Worm (Caenorhabditis elegans): ENCODE measurements around the gene kgb-2.

DNA sequence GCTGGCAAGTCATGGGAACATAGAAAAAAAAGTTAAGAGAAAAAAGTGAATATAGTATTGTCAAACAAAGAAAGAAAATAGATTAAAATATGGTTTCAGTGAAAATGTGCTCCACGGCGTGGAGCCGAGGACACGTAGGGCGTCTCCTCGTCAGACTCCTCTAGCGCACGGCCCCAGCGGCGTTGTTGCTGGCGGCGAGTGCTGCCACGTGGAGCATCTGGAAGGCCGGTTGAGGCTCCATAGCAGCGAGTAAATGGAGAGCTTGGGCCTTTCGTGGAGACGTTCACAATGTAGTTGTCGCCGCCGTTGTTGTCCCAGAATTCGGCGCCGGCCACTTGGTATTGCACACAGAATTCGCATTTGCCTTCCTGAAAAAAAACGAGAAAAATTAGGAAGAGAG is 38.9 kb downstream of the kgb-2 start:
- no peak for TF ChIP-seq tbx-2 (tag; optimal IDR thresholded peaks at IDR 0.05)
- TF ChIP-seq zag-1 (tag; optimal IDR thresholded peaks at IDR 0.05) = no peak
- TF ChIP-seq ceh-82 (tag; optimal IDR thresholded peaks at IDR 0.05) = no peak
- no peak for TF ChIP-seq ZK546.5 (tag; optimal IDR thresholded peaks at IDR 0.05)
- TF ChIP-seq snpc-4 (tag; optimal IDR thresholded peaks at IDR 0.05) = no peak
- TF ChIP-seq aly-2 (tag; optimal IDR thresholded peaks at IDR 0.05) = no peak
- TF ChIP-seq ama-1 (optimal IDR thresholded peaks at IDR 0.05) = no peak
- no peak for TF ChIP-seq elt-2 (tag; optimal IDR thresholded peaks at IDR 0.05)
- no peak for TF ChIP-seq fos-1 (tag; optimal IDR thresholded peaks at IDR 0.05)
- no peak for TF ChIP-seq lin-15B (tag; optimal IDR thresholded peaks at IDR 0.05)
